Worm (Caenorhabditis elegans) whole organism, L3 larva: ENCODE data around the gene pho-12.

Source experiments
- R02D3.7 ChIP-seq: fragments of 150-350 bp; optimal IDR thresholded peaks from 2 replicates; lab custom pipeline; 2014; ENCODE audit warnings: missing biosample characterization, missing genetic modification characterization
- elt-2 ChIP-seq: sonication (generic microtip); optimal IDR thresholded peaks from 2 replicates; lab custom pipeline; 2016; ENCODE audit warnings: missing genetic modification reagents, mild to moderate bottlenecking, missing genetic modification characterization, missing compliant biosample characterization
- fos-1 ChIP-seq: fragments of 150-350 bp; optimal IDR thresholded peaks from 2 replicates; lab custom pipeline; 2014; ENCODE audit warnings: missing biosample characterization, missing genetic modification characterization
- lin-39 ChIP-seq: fragments of 150-350 bp; optimal IDR thresholded peaks from 2 replicates; lab custom pipeline; 2018; ENCODE audit warnings: missing biosample characterization, missing genetic modification reagents, missing genetic modification characterization
- mdl-1 ChIP-seq: fragments of 150-350 bp; optimal IDR thresholded peaks from 2 replicates; lab custom pipeline; 2014; ENCODE audit warnings: missing biosample characterization, missing genetic modification characterization
- nhr-11 ChIP-seq: fragments of 150-350 bp; optimal IDR thresholded peaks from 2 replicates; lab custom pipeline; 2014; ENCODE audit warnings: missing biosample characterization, missing genetic modification characterization
- nhr-25 ChIP-seq: sonication (generic microtip); optimal IDR thresholded peaks from 2 replicates; lab custom pipeline; 2017; ENCODE audit warnings: missing biosample characterization, missing genetic modification characterization
- pqm-1 ChIP-seq: fragments of 150-350 bp; optimal IDR thresholded peaks from 2 replicates; lab custom pipeline; 2017; ENCODE audit warnings: missing biosample characterization, missing genetic modification characterization, inconsistent platforms
- snpc-4 ChIP-seq: fragments of 150-350 bp; optimal IDR thresholded peaks from 2 replicates; lab custom pipeline; 2014; ENCODE audit warnings: missing biosample characterization, missing genetic modification characterization
- tbx-2 ChIP-seq: sonication (generic microtip); optimal IDR thresholded peaks from 2 replicates; lab custom pipeline; 2016; ENCODE audit warnings: mild to moderate bottlenecking, missing genetic modification characterization, missing compliant biosample characterization
- unc-39 ChIP-seq: sonication (generic microtip); optimal IDR thresholded peaks from 4 replicates; lab custom pipeline; 2017; ENCODE audit warnings: missing biosample characterization, missing genetic modification characterization

- TF ChIP-seq fos-1 (tag; lab: Kevin White, UChicago) (no peak), unc-39 (tag; lab: Kevin White, UChicago) (no peak), lin-39 (no peak), R02D3.7 (tag; lab: Kevin White, UChicago) (no peak), pqm-1 (tag; lab: Kevin White, UChicago) (no peak), elt-2 (tag; lab: Kevin White, UChicago) (no peak), tbx-2 (no peak), snpc-4 (no peak), nhr-25 (tag; lab: Kevin White, UChicago) (no peak), nhr-11 (tag; lab: Kevin White, UChicago) (no peak), mdl-1 (no peak)
Measured at ce11 chrII:5018578-5018977, 42.0 kb downstream of the pho-12 start.
